Fruit fly (Drosophila melanogaster) whole organism, embryonic: ENCODE measurements around the gene Srrm234.
A peak's percentile ranks its signal among the peaks of the same experiment; 100 is the strongest.

ENCODE experiments used
- Abd-B ChIP-seq: fragments of 200-800 bp; sonication (Bioruptor generic); optimal IDR thresholded peaks from 2 replicates; lab custom pipeline; 2018; ENCODE audit warnings: missing biosample characterization, mild to moderate bottlenecking, missing genetic modification characterization, moderate library complexity
- Asciz ChIP-seq: fragments of 200-800 bp; sonication (Bioruptor generic); optimal IDR thresholded peaks from 2 replicates; lab custom pipeline; 2017; ENCODE audit warnings: missing biosample characterization, mild to moderate bottlenecking, missing genetic modification characterization, missing genetic modification reagents
- Atf3 ChIP-seq: fragments of 200-800 bp; sonication (Bioruptor generic); optimal IDR thresholded peaks from 3 replicates; lab custom pipeline; 2016; ENCODE audit warnings: missing biosample characterization, missing genetic modification characterization
- Blimp-1 ChIP-seq: fragments of 200-800 bp; sonication (Bioruptor generic); optimal IDR thresholded peaks from 3 replicates; lab custom pipeline; 2018; ENCODE audit warnings: missing biosample characterization, missing genetic modification characterization, mild to moderate bottlenecking, moderate library complexity, missing genetic modification reagents
- CG10543 ChIP-seq: fragments of 200-800 bp; sonication (Bioruptor generic); optimal IDR thresholded peaks from 3 replicates; lab custom pipeline; 2017; ENCODE audit warnings: missing biosample characterization, mild to moderate bottlenecking, missing genetic modification characterization, moderate library complexity
- CG11695 ChIP-seq: fragments of 200-800 bp; sonication (Bioruptor generic); IDR thresholded peaks from 3 replicates; pipeline ENCODE4 v1.3.6; 2022; ENCODE audit warnings: missing biosample characterization, missing genetic modification characterization
- CG13287 ChIP-seq: fragments of 200-800 bp; sonication (Bioruptor generic); IDR thresholded peaks from 2 replicates; pipeline ENCODE4 v1.3.6; 2022; ENCODE audit warnings: missing biosample characterization, missing genetic modification characterization; ENCODE audit not compliant: partially characterized antibody
- CG1647 ChIP-seq: fragments of 200-800 bp; sonication (Bioruptor generic); optimal IDR thresholded peaks from 3 replicates; lab custom pipeline; 2016; ENCODE audit warnings: missing biosample characterization, missing genetic modification characterization
- CG16815 ChIP-seq: fragments of 200-800 bp; sonication (Bioruptor generic); optimal IDR thresholded peaks from 3 replicates; lab custom pipeline; 2017; ENCODE audit warnings: missing biosample characterization, mild to moderate bottlenecking, missing genetic modification characterization
- CG16863 ChIP-seq: fragments of 200-800 bp; sonication (Bioruptor generic); optimal IDR thresholded peaks from 3 replicates; lab custom pipeline; 2016; ENCODE audit warnings: missing biosample characterization, missing genetic modification characterization
- CG1792 ChIP-seq: fragments of 200-800 bp; sonication (Bioruptor generic); optimal IDR thresholded peaks from 2 replicates; lab custom pipeline; 2016; ENCODE audit warnings: missing biosample characterization, missing genetic modification characterization
- CG2116 ChIP-seq: fragments of 200-800 bp; sonication (Bioruptor generic); optimal IDR thresholded peaks from 3 replicates; lab custom pipeline; 2018; ENCODE audit warnings: missing biosample characterization, mild to moderate bottlenecking, missing genetic modification characterization
- CG30431 ChIP-seq: fragments of 200-800 bp; sonication (Bioruptor generic); optimal IDR thresholded peaks from 2 replicates; lab custom pipeline; 2017; ENCODE audit warnings: missing biosample characterization, missing genetic modification characterization
- CG31388 ChIP-seq: fragments of 200-800 bp; sonication (Bioruptor generic); optimal IDR thresholded peaks from 2 replicates; lab custom pipeline; 2016; ENCODE audit warnings: missing biosample characterization, missing genetic modification characterization
- CG3281 ChIP-seq: fragments of 200-800 bp; sonication (Bioruptor generic); optimal IDR thresholded peaks from 3 replicates; lab custom pipeline; 2017; ENCODE audit warnings: missing biosample characterization, mild to moderate bottlenecking, missing genetic modification characterization
- CG3407 ChIP-seq: fragments of 200-800 bp; sonication (Bioruptor generic); optimal IDR thresholded peaks from 2 replicates; lab custom pipeline; 2018; ENCODE audit warnings: missing biosample characterization, mild to moderate bottlenecking, missing genetic modification characterization
- CG4854 ChIP-seq: fragments of 200-800 bp; sonication (Bioruptor generic); optimal IDR thresholded peaks from 2 replicates; lab custom pipeline; 2016; ENCODE audit warnings: missing biosample characterization, missing genetic modification characterization, inconsistent platforms
- CG6254 ChIP-seq: fragments of 200-800 bp; sonication (Bioruptor generic); optimal IDR thresholded peaks from 3 replicates; lab custom pipeline; 2017; ENCODE audit warnings: mild to moderate bottlenecking, missing biosample characterization, missing genetic modification reagents, missing genetic modification characterization
- CG6791 ChIP-seq: fragments of 200-800 bp; sonication (Bioruptor generic); IDR thresholded peaks from 3 replicates; pipeline ENCODE4 v1.3.6; 2022; ENCODE audit warnings: missing biosample characterization, missing genetic modification characterization; ENCODE audit not compliant: partially characterized antibody
- CTCF ChIP-seq: fragments of 200-800 bp; sonication (Bioruptor generic); optimal IDR thresholded peaks from 2 replicates; lab custom pipeline; 2017; ENCODE audit warnings: missing biosample characterization, mild to moderate bottlenecking, missing genetic modification characterization, moderate library complexity
- D19A ChIP-seq: fragments of 200-800 bp; optimal IDR thresholded peaks from 3 replicates; lab custom pipeline; 2019; ENCODE audit warnings: missing biosample characterization, mild to moderate bottlenecking, missing genetic modification characterization, moderate library complexity
- H2.0 ChIP-seq: fragments of 200-800 bp; sonication (Bioruptor generic); IDR thresholded peaks from 2 replicates; pipeline ENCODE4 v1.3.6; 2022; ENCODE audit warnings: missing biosample characterization, missing genetic modification characterization
- HLH4C ChIP-seq: fragments of 200-800 bp; sonication (Bioruptor generic); IDR thresholded peaks from 3 replicates; pipeline ENCODE4 v1.3.6; 2022; ENCODE audit warnings: missing biosample characterization, missing genetic modification characterization; ENCODE audit not compliant: partially characterized antibody
- Hmx ChIP-seq: fragments of 200-800 bp; sonication (Bioruptor generic); optimal IDR thresholded peaks from 2 replicates; lab custom pipeline; 2016; ENCODE audit warnings: missing biosample characterization, missing genetic modification characterization
- Hr78 ChIP-seq, 2 experiments: fragments of 200-800 bp in 1 of 2; fragments of >200 bp in 1 of 2; sonication (Bioruptor generic) in 1 of 2; optimal IDR thresholded peaks; 2 replicates each; lab custom pipeline; 2017 to 2019; ENCODE audit warnings: missing biosample characterization in 2 of 2, missing genetic modification characterization in 2 of 2, mild to moderate bottlenecking in 1 of 2, moderate library complexity in 1 of 2
- Jarid2 ChIP-seq: fragments of 200-800 bp; sonication (Bioruptor generic); optimal IDR thresholded peaks from 3 replicates; lab custom pipeline; 2017; ENCODE audit warnings: mild to moderate bottlenecking, missing biosample characterization, missing genetic modification reagents, missing genetic modification characterization
- Mrtf ChIP-seq: fragments of 200-800 bp; sonication (Bioruptor generic); IDR thresholded peaks from 3 replicates; pipeline ENCODE4 v1.3.6; 2022; ENCODE audit warnings: missing biosample characterization, missing genetic modification characterization
- Myb ChIP-seq: fragments of 200-800 bp; sonication (Bioruptor generic); optimal IDR thresholded peaks from 2 replicates; lab custom pipeline; 2016; ENCODE audit warnings: missing biosample characterization, missing genetic modification characterization
- Oaz ChIP-seq: fragments of 200-800 bp; sonication (Bioruptor generic); IDR thresholded peaks from 2 replicates; pipeline ENCODE4 v1.3.6; 2022; ENCODE audit warnings: missing biosample characterization, missing genetic modification characterization
- Optix ChIP-seq: fragments of 200-800 bp; sonication (Bioruptor generic); IDR thresholded peaks from 3 replicates; pipeline ENCODE4 v1.3.6; 2022; ENCODE audit warnings: missing biosample characterization, missing genetic modification characterization
- abd-A ChIP-seq: fragments of 200-800 bp; sonication (Bioruptor generic); optimal IDR thresholded peaks from 3 replicates; lab custom pipeline; 2019; ENCODE audit warnings: missing biosample characterization, mild to moderate bottlenecking, missing genetic modification characterization, moderate library complexity
- ara ChIP-seq: fragments of 200-800 bp; sonication (Bioruptor generic); IDR thresholded peaks from 2 replicates; pipeline ENCODE4 v1.3.6; 2022; ENCODE audit warnings: missing biosample characterization, missing genetic modification characterization
- bsh ChIP-seq, 2 experiments: fragments of 200-800 bp; sonication (Bioruptor generic); optimal IDR thresholded peaks; 2 replicates each; lab custom pipeline; 2017 to 2018; ENCODE audit warnings: mild to moderate bottlenecking in 2 of 2, missing biosample characterization in 2 of 2, missing genetic modification characterization in 2 of 2, moderate library complexity in 1 of 2
- crc ChIP-seq: fragments of 200-800 bp; sonication (Bioruptor generic); optimal IDR thresholded peaks from 2 replicates; lab custom pipeline; 2016; ENCODE audit warnings: missing biosample characterization, missing genetic modification characterization
- crp ChIP-seq, 2 experiments: fragments of 200-800 bp; sonication (Bioruptor generic); optimal IDR thresholded peaks; 2 replicates in 1 of 2; 3 replicates in 1 of 2; lab custom pipeline; 2017; ENCODE audit warnings: missing biosample characterization in 2 of 2, missing genetic modification characterization in 2 of 2, mild to moderate bottlenecking in 1 of 2, moderate library complexity in 1 of 2
- esg ChIP-seq: fragments of 200-800 bp; sonication (Bioruptor generic); conservative IDR thresholded peaks from 2 replicates; pipeline ENCODE4 v1.3.6; 2022; ENCODE audit warnings: missing biosample characterization, missing genetic modification characterization
- gt ChIP-seq: fragments of 200-800 bp; sonication (Bioruptor generic); IDR thresholded peaks from 2 replicates; pipeline ENCODE4 v1.3.6; 2022; ENCODE audit warnings: missing biosample characterization, missing genetic modification characterization
- jigr1 ChIP-seq: fragments of 200-800 bp; sonication (Bioruptor generic); IDR thresholded peaks from 3 replicates; pipeline ENCODE4 v1.3.6; 2022; ENCODE audit warnings: missing biosample characterization, missing genetic modification characterization
- kni ChIP-seq: fragments of 200-800 bp; sonication (Bioruptor generic); optimal IDR thresholded peaks from 3 replicates; lab custom pipeline; 2017; ENCODE audit warnings: mild to moderate bottlenecking, missing biosample characterization, missing genetic modification reagents, missing genetic modification characterization
- lola ChIP-seq, 3 experiments: fragments of >200 bp in 2 of 3; fragments of 200-800 bp in 1 of 3; sonication (Bioruptor generic) in 1 of 3; optimal IDR thresholded peaks; 2 replicates each; lab custom pipeline; 2017 to 2019; ENCODE audit warnings: missing biosample characterization in 3 of 3, missing genetic modification characterization in 3 of 3, mild to moderate bottlenecking in 1 of 3, moderate library complexity in 1 of 3
- luna ChIP-seq: fragments of 200-800 bp; sonication (Bioruptor generic); optimal IDR thresholded peaks from 2 replicates; lab custom pipeline; 2016; ENCODE audit warnings: missing biosample characterization, missing genetic modification characterization
- nau ChIP-seq: fragments of 200-800 bp; sonication (Bioruptor generic); optimal IDR thresholded peaks from 3 replicates; lab custom pipeline; 2017; ENCODE audit warnings: missing biosample characterization, mild to moderate bottlenecking, missing genetic modification characterization, missing genetic modification reagents
- pb ChIP-seq: fragments of 200-800 bp; sonication (Bioruptor generic); optimal IDR thresholded peaks from 3 replicates; lab custom pipeline; 2016; ENCODE audit warnings: missing biosample characterization, missing genetic modification characterization
- pnt ChIP-seq: fragments of 200-800 bp; sonication (Bioruptor generic); optimal IDR thresholded peaks from 3 replicates; lab custom pipeline; 2016; ENCODE audit warnings: missing biosample characterization, missing genetic modification characterization
- pros ChIP-seq: fragments of 200-800 bp; sonication (Bioruptor generic); optimal IDR thresholded peaks from 3 replicates; lab custom pipeline; 2019; ENCODE audit warnings: missing biosample characterization, mild to moderate bottlenecking, missing genetic modification characterization, moderate library complexity
- repo ChIP-seq: fragments of 200-800 bp; sonication (Bioruptor generic); optimal IDR thresholded peaks from 2 replicates; lab custom pipeline; 2016; ENCODE audit warnings: missing biosample characterization, missing genetic modification characterization
- shn ChIP-seq: fragments of 200-800 bp; sonication (Bioruptor generic); optimal IDR thresholded peaks from 3 replicates; lab custom pipeline; 2016; ENCODE audit warnings: missing biosample characterization, missing genetic modification characterization
- sob ChIP-seq: fragments of 200-800 bp; sonication (Bioruptor generic); IDR thresholded peaks from 2 replicates; pipeline ENCODE4 v1.3.6; 2022; ENCODE audit warnings: missing biosample characterization, missing genetic modification characterization
- tna ChIP-seq: fragments of 200-800 bp; sonication (Bioruptor generic); IDR thresholded peaks from 2 replicates; pipeline ENCODE4 v1.3.6; 2022; ENCODE audit warnings: missing biosample characterization, missing genetic modification characterization; ENCODE audit not compliant: partially characterized antibody
- zen ChIP-seq: fragments of 200-800 bp; sonication (Bioruptor generic); optimal IDR thresholded peaks from 3 replicates; lab custom pipeline; 2018; ENCODE audit warnings: missing biosample characterization, mild to moderate bottlenecking, missing genetic modification characterization, moderate library complexity

Srrm234 gene

dm6 chr3L:1668504-1668903 lies 3.6 kb upstream of the Srrm234 start, which contains the start of gene RpL23A (continued):
- TF ChIP-seq H2.0 (peak; percentile 92), Hmx (peak; percentile 70), CG2116 (GFP tag; lab: Kevin White, UChicago) (peak; percentile 93), ara (GFP tag; lab: Robert Waterston, UW) (peak; percentile 90), pros (peak; percentile 23), abd-A (tag; lab: Kevin White, UChicago) (peak; percentile 62), CG11695 (peak; percentile 88), esg (GFP tag; lab: Robert Waterston, UW) (peak; percentile 66), CG3407 (GFP tag; lab: Kevin White, UChicago) (peak; percentile 93), Blimp-1 (peak; percentile 90), Jarid2 (GFP tag; lab: Kevin White, UChicago) (peak; percentile 85), Hr78 (GFP tag; optimal IDR thresholded peaks at IDR 0.05; lab: Kevin White, UChicago) (no peak), pb (peak; percentile 97), tna (no peak), CG30431 (GFP tag; lab: Kevin White, UChicago) (peak; percentile 95), pnt (peak; percentile 90), crc (GFP tag; lab: Kevin White, UChicago) (peak; percentile 95), CG4854 (GFP tag; lab: Kevin White, UChicago) (peak; percentile 96), CG10543 (GFP tag; lab: Kevin White, UChicago) (peak; percentile 97), crp (GFP tag; optimal IDR thresholded peaks at IDR 0.05; lab: Kevin White, UChicago) (peak in 1 of 2 experiments; percentile 73), jigr1 (GFP tag; lab: Robert Waterston, UW) (0 out of 3 replicates have a peak, but pooled peaks have one; percentile 24), gt (peak; percentile 90), D19A (tag; lab: Kevin White, UChicago) (peak; percentile 63), Mrtf (GFP tag; lab: Robert Waterston, UW) (peak; percentile 90), CTCF (GFP tag; lab: Kevin White, UChicago) (peak; percentile 65), zen (tag; lab: Kevin White, UChicago) (peak; percentile 90), nau (GFP tag; lab: Kevin White, UChicago) (peak; percentile 94), Abd-B (GFP tag; lab: Kevin White, UChicago) (peak; percentile 85), CG31388 (peak; percentile 83), repo (peak; percentile 97), kni (GFP tag; lab: Kevin White, UChicago) (peak; percentile 96), CG3281 (peak; percentile 94), Asciz (GFP tag; lab: Kevin White, UChicago) (no peak), sob (peak; percentile 98), Oaz (GFP tag; lab: Robert Waterston, UW) (peak; percentile 87), Atf3 (GFP tag; lab: Kevin White, UChicago) (peak; percentile 95), HLH4C (GFP tag; lab: Robert Waterston, UW) (no peak), Myb (peak; percentile 100), luna (GFP tag; lab: Kevin White, UChicago) (peak; percentile 96), CG6791 (peak; percentile 66; the same call in 2 of the 3 replicates), shn (GFP tag; lab: Kevin White, UChicago) (peak; percentile 98), Optix (peak; percentile 91), lola (GFP tag; optimal IDR thresholded peaks at IDR 0.05; lab: Kevin White, UChicago) (peak in 1 of 3 experiments; percentile 70), CG6254 (GFP tag; lab: Kevin White, UChicago) (peak; percentile 83), CG13287 (GFP tag; lab: Robert Waterston, UW) (peak; percentile 65), CG1647 (GFP tag; lab: Kevin White, UChicago) (peak; percentile 97), CG16863 (peak; percentile 91), CG1792 (peak; percentile 96), bsh (GFP tag; optimal IDR thresholded peaks at IDR 0.05; lab: Kevin White, UChicago) (peak in 1 of 2 experiments; percentile 86), CG16815 (peak; percentile 88)
